Fruit fly (Drosophila melanogaster) whole organism, embryonic: ENCODE results near the gene grass.

Experiments
- ATbp ChIP-seq: fragments of 200-800 bp; sonication (Bioruptor generic); optimal IDR thresholded peaks from 2 replicates; lab custom pipeline; 2017; ENCODE audit warnings: missing biosample characterization, mild to moderate bottlenecking, missing genetic modification characterization, missing genetic modification reagents
- Antp ChIP-seq: fragments of 200-800 bp; sonication (Bioruptor generic); optimal IDR thresholded peaks from 3 replicates; lab custom pipeline; 2016; ENCODE audit warnings: missing biosample characterization, missing genetic modification characterization
- Atf-2 ChIP-seq: fragments of 200-800 bp; sonication (Bioruptor generic); optimal IDR thresholded peaks from 2 replicates; lab custom pipeline; 2016; ENCODE audit warnings: missing biosample characterization, missing genetic modification characterization
- CG10366 ChIP-seq: fragments of 200-800 bp; sonication (Bioruptor generic); IDR thresholded peaks from 2 replicates; pipeline ENCODE4 v1.3.6; 2022; ENCODE audit warnings: missing biosample characterization, missing genetic modification characterization
- CG12219 ChIP-seq: fragments of 200-800 bp; sonication (Bioruptor generic); optimal IDR thresholded peaks from 3 replicates; lab custom pipeline; 2018; ENCODE audit warnings: missing biosample characterization, mild to moderate bottlenecking, missing genetic modification characterization
- CG13123 ChIP-seq: fragments of 200-800 bp; sonication (Bioruptor generic); optimal IDR thresholded peaks from 2 replicates; lab custom pipeline; 2016; ENCODE audit warnings: missing biosample characterization, missing genetic modification characterization
- CG15269 ChIP-seq: fragments of 200-800 bp; sonication (Bioruptor generic); optimal IDR thresholded peaks from 2 replicates; lab custom pipeline; 2018; ENCODE audit warnings: missing biosample characterization, mild to moderate bottlenecking, missing genetic modification characterization, moderate library complexity
- CG17829 ChIP-seq: fragments of 200-800 bp; optimal IDR thresholded peaks from 2 replicates; lab custom pipeline; 2019; ENCODE audit warnings: missing biosample characterization, mild to moderate bottlenecking, missing genetic modification characterization, moderate library complexity
- CG2120 ChIP-seq: fragments of 200-800 bp; sonication (Bioruptor generic); optimal IDR thresholded peaks from 3 replicates; lab custom pipeline; 2016; ENCODE audit warnings: missing biosample characterization, missing genetic modification characterization
- CG30403 ChIP-seq: fragments of 200-800 bp; sonication (Bioruptor generic); optimal IDR thresholded peaks from 3 replicates; lab custom pipeline; 2016; ENCODE audit warnings: missing biosample characterization, missing genetic modification characterization
- CG3163 ChIP-seq: fragments of 200-800 bp; sonication (Bioruptor generic); optimal IDR thresholded peaks from 3 replicates; lab custom pipeline; 2016; ENCODE audit warnings: missing biosample characterization, missing genetic modification characterization
- CG32767 ChIP-seq: fragments of 200-800 bp; sonication (Bioruptor generic); IDR thresholded peaks from 2 replicates; pipeline ENCODE4 v1.3.6; 2022; ENCODE audit warnings: missing biosample characterization, missing genetic modification characterization
- CG3407 ChIP-seq: fragments of 200-800 bp; sonication (Bioruptor generic); optimal IDR thresholded peaks from 2 replicates; lab custom pipeline; 2018; ENCODE audit warnings: missing biosample characterization, mild to moderate bottlenecking, missing genetic modification characterization
- CG34376 ChIP-seq: fragments of 200-800 bp; sonication (Bioruptor generic); optimal IDR thresholded peaks from 2 replicates; lab custom pipeline; 2018; ENCODE audit warnings: missing biosample characterization, mild to moderate bottlenecking, missing genetic modification characterization
- CG3838 ChIP-seq: fragments of 200-800 bp; sonication (Bioruptor generic); optimal IDR thresholded peaks from 3 replicates; lab custom pipeline; 2016; ENCODE audit warnings: missing biosample characterization, missing genetic modification characterization
- CG9609 ChIP-seq: fragments of 200-800 bp; sonication (Bioruptor generic); optimal IDR thresholded peaks from 3 replicates; lab custom pipeline; 2016; ENCODE audit warnings: missing biosample characterization, missing genetic modification characterization
- CkIIα-i1 ChIP-seq: fragments of 200-800 bp; sonication (Bioruptor generic); IDR thresholded peaks from 2 replicates; pipeline ENCODE4 v1.3.6; 2022; ENCODE audit warnings: missing biosample characterization, missing genetic modification characterization
- D19A ChIP-seq: fragments of 200-800 bp; optimal IDR thresholded peaks from 3 replicates; lab custom pipeline; 2019; ENCODE audit warnings: missing biosample characterization, mild to moderate bottlenecking, missing genetic modification characterization, moderate library complexity
- Elba2 ChIP-seq: fragments of 200-800 bp; sonication (Bioruptor generic); optimal IDR thresholded peaks from 3 replicates; lab custom pipeline; 2016; ENCODE audit warnings: missing biosample characterization, missing genetic modification characterization
- Gug ChIP-seq: fragments of 200-800 bp; sonication (Bioruptor generic); IDR thresholded peaks from 4 replicates; pipeline ENCODE4 v1.3.6; 2022; ENCODE audit warnings: missing biosample characterization, missing genetic modification characterization
- HLH3B ChIP-seq: fragments of 200-800 bp; sonication (Bioruptor generic); IDR thresholded peaks from 2 replicates; pipeline ENCODE4 v1.3.6; 2022; ENCODE audit warnings: missing biosample characterization, missing genetic modification characterization
- Hey ChIP-seq: fragments of 200-800 bp; sonication (Bioruptor generic); optimal IDR thresholded peaks from 3 replicates; lab custom pipeline; 2018; ENCODE audit warnings: missing biosample characterization, mild to moderate bottlenecking, missing genetic modification characterization
- Lim3 ChIP-seq: fragments of 200-800 bp; sonication (Bioruptor generic); IDR thresholded peaks from 2 replicates; pipeline ENCODE4 v1.3.6; 2022; ENCODE audit warnings: missing biosample characterization, missing genetic modification characterization
- Med ChIP-seq: fragments of 200-800 bp; sonication (Bioruptor generic); peaks from one replicate; lab custom pipeline; 2016; ENCODE audit warnings: missing biosample characterization, missing genetic modification characterization, mild to moderate bottlenecking, inconsistent platforms, moderate library complexity
- Ptx1 ChIP-seq: fragments of 200-800 bp; sonication (Bioruptor generic); IDR thresholded peaks from 2 replicates; pipeline ENCODE4 v1.3.6; 2022; ENCODE audit warnings: missing biosample characterization, missing genetic modification characterization
- Rfx ChIP-seq: fragments of 200-800 bp; sonication (Bioruptor generic); IDR thresholded peaks from 2 replicates; pipeline ENCODE4 v1.3.6; 2022; ENCODE audit warnings: missing biosample characterization, missing genetic modification characterization
- Side ChIP-seq: fragments of 200-800 bp; sonication (Bioruptor generic); optimal IDR thresholded peaks from 2 replicates; lab custom pipeline; 2016; ENCODE audit warnings: missing biosample characterization, missing genetic modification characterization
- Ssrp ChIP-seq: fragments of 200-800 bp; sonication (Bioruptor generic); optimal IDR thresholded peaks from 2 replicates; lab custom pipeline; 2018; ENCODE audit warnings: missing biosample characterization, mild to moderate bottlenecking, missing genetic modification characterization, moderate library complexity
- Trl ChIP-seq, 3 experiments: fragments of >200 bp in 2 of 3; fragments of 200-800 bp in 1 of 3; sonication (Bioruptor generic) in 1 of 3; optimal IDR thresholded peaks; 2 replicates in 1 of 3; 3 replicates in 2 of 3; lab custom pipeline; 2016 to 2017; ENCODE audit warnings: missing biosample characterization in 1 of 3, missing genetic modification characterization in 1 of 3
- ara ChIP-seq: fragments of 200-800 bp; sonication (Bioruptor generic); IDR thresholded peaks from 2 replicates; pipeline ENCODE4 v1.3.6; 2022; ENCODE audit warnings: missing biosample characterization, missing genetic modification characterization
- az2 ChIP-seq: fragments of 200-800 bp; sonication (Bioruptor generic); optimal IDR thresholded peaks from 3 replicates; lab custom pipeline; 2016; ENCODE audit warnings: missing biosample characterization, missing genetic modification characterization
- bcd ChIP-seq: fragments of 200-800 bp; sonication (Bioruptor generic); optimal IDR thresholded peaks from 2 replicates; lab custom pipeline; 2017; ENCODE audit warnings: missing biosample characterization, mild to moderate bottlenecking, missing genetic modification characterization
- bsh ChIP-seq, 2 experiments: fragments of 200-800 bp; sonication (Bioruptor generic); optimal IDR thresholded peaks; 2 replicates each; lab custom pipeline; 2017 to 2018; ENCODE audit warnings: mild to moderate bottlenecking in 2 of 2, missing biosample characterization in 2 of 2, missing genetic modification characterization in 2 of 2, moderate library complexity in 1 of 2
- cwo ChIP-seq: fragments of 200-800 bp; sonication (Bioruptor generic); optimal IDR thresholded peaks from 3 replicates; lab custom pipeline; 2017; ENCODE audit warnings: missing biosample characterization, missing genetic modification characterization, mild to moderate bottlenecking, moderate library complexity, missing genetic modification reagents
- dpn ChIP-seq, 2 experiments: fragments of 200-800 bp; sonication (Bioruptor generic); optimal IDR thresholded peaks; 3 replicates each; lab custom pipeline; 2016; ENCODE audit warnings: missing biosample characterization in 2 of 2, missing genetic modification characterization in 2 of 2
- fd102C ChIP-seq: fragments of 200-800 bp; sonication (Bioruptor generic); optimal IDR thresholded peaks from 2 replicates; lab custom pipeline; 2018; ENCODE audit warnings: missing biosample characterization, mild to moderate bottlenecking, missing genetic modification characterization, moderate library complexity
- fd64A ChIP-seq: fragments of 200-800 bp; sonication (Bioruptor generic); optimal IDR thresholded peaks from 3 replicates; lab custom pipeline; 2018; ENCODE audit warnings: missing biosample characterization, mild to moderate bottlenecking, missing genetic modification characterization
- her ChIP-seq: fragments of 200-800 bp; sonication (Bioruptor generic); optimal IDR thresholded peaks from 2 replicates; lab custom pipeline; 2016; ENCODE audit warnings: missing biosample characterization, missing genetic modification characterization
- hth ChIP-seq: fragments of >200 bp; optimal IDR thresholded peaks from 2 replicates; lab custom pipeline; 2017; ENCODE audit warnings: inconsistent platforms
- jing ChIP-seq: fragments of 200-800 bp; sonication (Bioruptor generic); optimal IDR thresholded peaks from 2 replicates; lab custom pipeline; 2018; ENCODE audit warnings: missing biosample characterization, mild to moderate bottlenecking, missing genetic modification characterization
- lbe ChIP-seq: fragments of 200-800 bp; sonication (Bioruptor generic); optimal IDR thresholded peaks from 2 replicates; lab custom pipeline; 2016; ENCODE audit warnings: missing biosample characterization, mild to moderate bottlenecking, missing genetic modification characterization
- nerfin-2 ChIP-seq: fragments of 200-800 bp; sonication (Bioruptor generic); IDR thresholded peaks from 2 replicates; pipeline ENCODE4 v1.3.6; 2022; ENCODE audit warnings: missing biosample characterization, missing genetic modification characterization; ENCODE audit not compliant: partially characterized antibody
- nom ChIP-seq: fragments of 200-800 bp; sonication (Bioruptor generic); optimal IDR thresholded peaks from 2 replicates; lab custom pipeline; 2017; ENCODE audit warnings: missing biosample characterization, missing genetic modification characterization, mild to moderate bottlenecking, moderate library complexity, missing genetic modification reagents
- oc ChIP-seq: fragments of 200-800 bp; sonication (Bioruptor generic); optimal IDR thresholded peaks from 2 replicates; lab custom pipeline; 2018; ENCODE audit warnings: missing biosample characterization, mild to moderate bottlenecking, missing genetic modification characterization, moderate library complexity
- pho ChIP-seq: fragments of 200-800 bp; sonication (Bioruptor generic); optimal IDR thresholded peaks from 2 replicates; lab custom pipeline; 2016; ENCODE audit warnings: missing biosample characterization, missing genetic modification characterization
- ranshi ChIP-seq: fragments of 200-800 bp; sonication (Bioruptor generic); IDR thresholded peaks from 2 replicates; pipeline ENCODE4 v1.3.6; 2022; ENCODE audit warnings: missing biosample characterization, missing genetic modification characterization
- row ChIP-seq: fragments of 200-800 bp; sonication (Bioruptor generic); IDR thresholded peaks from 3 replicates; pipeline ENCODE4 v1.3.6; 2022; ENCODE audit warnings: missing biosample characterization, missing genetic modification characterization
- shn ChIP-seq: fragments of 200-800 bp; sonication (Bioruptor generic); optimal IDR thresholded peaks from 3 replicates; lab custom pipeline; 2016; ENCODE audit warnings: missing biosample characterization, missing genetic modification characterization
- sim ChIP-seq: fragments of 200-800 bp; sonication (Bioruptor generic); IDR thresholded peaks from 2 replicates; pipeline ENCODE4 v1.3.6; 2022; ENCODE audit warnings: missing biosample characterization, missing genetic modification characterization
- tin ChIP-seq: fragments of 200-800 bp; sonication (Bioruptor generic); optimal IDR thresholded peaks from 3 replicates; lab custom pipeline; 2016; ENCODE audit warnings: missing biosample characterization, missing genetic modification characterization

The grass gene

dm6 chr3R:27148812-27149769 is 8.7 kb upstream of the grass start (continued):
- TF ChIP-seq jing (no peak), nom (GFP tag; lab: Kevin White, UChicago) (no peak), CG10366 (no peak), ara (no peak), Side (GFP tag; lab: Kevin White, UChicago) (no peak), CG15269 (tag; lab: Kevin White, UChicago) (no peak), cwo (GFP tag; lab: Kevin White, UChicago) (peak; percentile 57), CG17829 (no peak), Ssrp (tag; lab: Kevin White, UChicago) (no peak), CG3407 (GFP tag; lab: Kevin White, UChicago) (no peak), CG30403 (GFP tag; lab: Kevin White, UChicago) (no peak), Med (GFP tag; lab: Kevin White, UChicago) (peak; percentile 60), nerfin-2 (GFP tag; lab: Robert Waterston, UW) (no peak), lbe (no peak), Gug (GFP tag; lab: Robert Waterston, UW) (no peak), CG9609 (GFP tag; lab: Kevin White, UChicago) (no peak), CkIIα-i1 (no peak), bcd (GFP tag; lab: Kevin White, UChicago) (no peak), fd102C (GFP tag; lab: Kevin White, UChicago) (no peak), CG32767 (GFP tag; lab: Robert Waterston, UW) (no peak), shn (no peak), her (no peak), az2 (GFP tag; lab: Kevin White, UChicago) (peak; percentile 12), Antp (GFP tag; lab: Kevin White, UChicago) (no peak), tin (GFP tag; lab: Kevin White, UChicago) (no peak), hth (lab: Kevin White, UChicago) (peak; percentile 59), D19A (tag; lab: Kevin White, UChicago) (peak; percentile 57), dpn (GFP tag; optimal IDR thresholded peaks at IDR 0.05; lab: Kevin White, UChicago) (no peak), Rfx (GFP tag; lab: Robert Waterston, UW) (no peak), CG3838 (GFP tag; lab: Kevin White, UChicago) (no peak), ATbp (GFP tag; lab: Kevin White, UChicago) (no peak), fd64A (GFP tag; lab: Kevin White, UChicago) (peak; percentile 31), Ptx1 (GFP tag; lab: Robert Waterston, UW) (no peak), row (GFP tag; lab: Robert Waterston, UW) (no peak), CG2120 (GFP tag; lab: Kevin White, UChicago) (peak; percentile 24), HLH3B (GFP tag; lab: Robert Waterston, UW) (no peak), pho (GFP tag; lab: Kevin White, UChicago) (no peak), CG34376 (peak; percentile 38), Elba2 (GFP tag; lab: Kevin White, UChicago) (no peak), CG3163 (no peak), Hey (peak; percentile 38), Atf-2 (GFP tag; lab: Kevin White, UChicago) (no peak), Trl (optimal IDR thresholded peaks at IDR 0.05; lab: Kevin White, UChicago) (no peak), Trl (GFP tag; optimal IDR thresholded peaks at IDR 0.05; lab: Kevin White, UChicago) (no peak), oc (tag; lab: Kevin White, UChicago) (no peak), CG13123 (GFP tag; lab: Kevin White, UChicago) (no peak), sim (GFP tag; lab: Robert Waterston, UW) (no peak), bsh (GFP tag; optimal IDR thresholded peaks at IDR 0.05; lab: Kevin White, UChicago) (peak in 1 of 2 experiments; percentile 46), CG12219 (GFP tag; lab: Kevin White, UChicago) (no peak), Lim3 (GFP tag; lab: Robert Waterston, UW) (no peak), ranshi (GFP tag; lab: Robert Waterston, UW) (no peak)
